Fruit fly (Drosophila melanogaster): Measurements from ENCODE around the gene CalpC.

CalpC gene

DNA sequence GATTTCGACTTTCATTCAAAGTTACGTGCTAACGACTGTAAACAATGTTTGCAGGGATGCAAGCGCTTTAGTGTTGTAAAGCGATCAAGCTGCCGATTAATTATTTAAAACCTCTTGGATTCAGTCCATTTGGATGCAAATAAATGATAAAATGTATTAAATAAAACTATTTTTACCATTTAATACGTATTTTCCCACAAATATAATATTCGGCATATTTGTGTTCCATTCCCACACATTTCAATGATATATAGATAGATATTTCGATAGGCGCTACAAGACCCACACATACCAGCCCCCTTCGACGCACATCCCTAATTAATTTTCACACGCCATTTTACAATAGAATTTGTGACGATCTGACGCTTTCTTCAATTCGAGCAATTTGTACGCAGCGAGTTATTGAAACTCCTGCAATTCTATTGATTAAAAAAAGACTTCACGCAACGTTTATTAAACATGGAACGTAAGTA is 37.0 kb upstream of the CalpC start, which contains the start of the genes CG32576 and caz (continued):
- peak; percentile 24 for TF ChIP-seq Antp (GFP tag; optimal IDR thresholded peaks at IDR 0.05)
- TF ChIP-seq CG6683 (GFP tag; optimal IDR thresholded peaks at IDR 0.05) = no peak
- TF ChIP-seq Dek (tag; optimal IDR thresholded peaks at IDR 0.05) = no peak
- no peak for TF ChIP-seq HHEX (GFP tag; optimal IDR thresholded peaks at IDR 0.05)
- TF ChIP-seq jigr1 (GFP tag; IDR thresholded peaks at IDR 0.05) = no peak
- TF ChIP-seq btn (GFP tag; optimal IDR thresholded peaks at IDR 0.05) = no peak
- no peak for TF ChIP-seq Nf-YB (GFP tag; optimal IDR thresholded peaks at IDR 0.05)
- 0 out of 2 replicates have a peak, but pooled peaks have one; percentile 11 for TF ChIP-seq CG6689 (GFP tag; IDR thresholded peaks at IDR 0.05)
- TF ChIP-seq fd96Cb (tag; optimal IDR thresholded peaks at IDR 0.05) = no peak
- no peak for TF ChIP-seq Hmx (GFP tag; optimal IDR thresholded peaks at IDR 0.05)
- TF ChIP-seq slou (GFP tag; optimal IDR thresholded peaks at IDR 0.05) = no peak
- no peak for TF ChIP-seq sisA (GFP tag; IDR thresholded peaks at IDR 0.05)
- no peak for TF ChIP-seq CG14667 (GFP tag; IDR thresholded peaks at IDR 0.05)
- TF ChIP-seq dysf (GFP tag; IDR thresholded peaks at IDR 0.05) = no peak
- TF ChIP-seq CG13894 (tag; optimal IDR thresholded peaks at IDR 0.05) = no peak
- TF ChIP-seq CG2202 (tag; optimal IDR thresholded peaks at IDR 0.05) = peak; percentile 5
- peak; percentile 3 for TF ChIP-seq CG6254 (GFP tag; optimal IDR thresholded peaks at IDR 0.05)
- TF ChIP-seq z (GFP tag; IDR thresholded peaks at IDR 0.05) = no peak
- no peak for TF ChIP-seq Kr (GFP tag; optimal IDR thresholded peaks at IDR 0.05)
- TF ChIP-seq Eip74EF (GFP tag; optimal IDR thresholded peaks at IDR 0.05) = no peak
- TF ChIP-seq Hr3 (GFP tag; optimal IDR thresholded peaks at IDR 0.05) = peak; percentile 37
- TF ChIP-seq chif (GFP tag; optimal IDR thresholded peaks at IDR 0.05) = peak in 1 of 2 experiments; percentile 16
- peak; percentile 37 for TF ChIP-seq Fer2 (tag; optimal IDR thresholded peaks at IDR 0.05)
- no peak for TF ChIP-seq Atf6 (GFP tag; IDR thresholded peaks at IDR 0.05)
- TF ChIP-seq Ssrp (tag; optimal IDR thresholded peaks at IDR 0.05) = no peak
- TF ChIP-seq Stat92E (GFP tag; optimal IDR thresholded peaks at IDR 0.05) = no peak
- no peak; the same call in 2 of the 3 replicates for TF ChIP-seq zen2 (GFP tag; IDR thresholded peaks at IDR 0.05; ENCODE audit: partially characterized antibody)
- no peak for TF ChIP-seq ara (GFP tag; IDR thresholded peaks at IDR 0.05)
- TF ChIP-seq CG2875 (GFP tag; optimal IDR thresholded peaks at IDR 0.05) = no peak
- TF ChIP-seq CG15696 (tag; optimal IDR thresholded peaks at IDR 0.05) = no peak
- TF ChIP-seq CG13287 (GFP tag; IDR thresholded peaks at IDR 0.05; ENCODE audit: partially characterized antibody) = peak; percentile 72
- TF ChIP-seq lov (optimal IDR thresholded peaks at IDR 0.05) = no peak
- TF ChIP-seq lov (GFP tag; IDR thresholded peaks at IDR 0.05) = no peak
- TF ChIP-seq Dll (GFP tag; IDR thresholded peaks at IDR 0.05; ENCODE audit: partially characterized antibody) = peak; percentile 77
- no peak for TF ChIP-seq rib (GFP tag; IDR thresholded peaks at IDR 0.05)
- peak; percentile 30; the same call in 1 of the 2 replicates for TF ChIP-seq Rfx (GFP tag; IDR thresholded peaks at IDR 0.05)
- no peak for TF ChIP-seq chinmo (GFP tag; IDR thresholded peaks at IDR 0.05; ENCODE audit: partially characterized antibody)
- no peak for TF ChIP-seq CG16815 (GFP tag; optimal IDR thresholded peaks at IDR 0.05)
- no peak for TF ChIP-seq fd102C (GFP tag; optimal IDR thresholded peaks at IDR 0.05)
- peak; percentile 57 for TF ChIP-seq gem (tag; optimal IDR thresholded peaks at IDR 0.05)
- no peak for TF ChIP-seq sima (GFP tag; optimal IDR thresholded peaks at IDR 0.05)
- TF ChIP-seq CG31388 (GFP tag; optimal IDR thresholded peaks at IDR 0.05) = no peak
- TF ChIP-seq pnt (GFP tag; optimal IDR thresholded peaks at IDR 0.05) = no peak
- no peak for TF ChIP-seq Sox100B (GFP tag; optimal IDR thresholded peaks at IDR 0.05)
- peak; percentile 40 for TF ChIP-seq CG18011 (GFP tag; optimal IDR thresholded peaks at IDR 0.05)
- no peak for TF ChIP-seq CG9437 (GFP tag; optimal IDR thresholded peaks at IDR 0.05)
- peak; percentile 36; the same call in 1 of the 2 replicates for TF ChIP-seq Xrp1 (GFP tag; IDR thresholded peaks at IDR 0.05)
- peak; percentile 72 for TF ChIP-seq CG15601 (tag; optimal IDR thresholded peaks at IDR 0.05)
- peak; percentile 47 for TF ChIP-seq CG2712 (tag; optimal IDR thresholded peaks at IDR 0.05)
- TF ChIP-seq CG4617 (GFP tag; optimal IDR thresholded peaks at IDR 0.05; ENCODE audit: borderline replicate concordance) = peak; percentile 26
